Worm (Caenorhabditis elegans) whole organism, L2 larva: Measurements from ENCODE around the gene oac-55.
A peak's percentile ranks its signal among the peaks of the same experiment; 100 is the strongest.

Experiments
- C34F6.9 ChIP-seq: fragments of 150-350 bp; optimal IDR thresholded peaks from 2 replicates; lab custom pipeline; 2014; ENCODE audit warnings: missing biosample characterization, missing genetic modification characterization
- R02D3.7 ChIP-seq: fragments of 150-350 bp; optimal IDR thresholded peaks from 2 replicates; lab custom pipeline; 2014; ENCODE audit warnings: missing biosample characterization, missing genetic modification characterization
- Y55F3AM.14 ChIP-seq: fragments of 200-800 bp; sonication (Bioruptor generic); optimal IDR thresholded peaks from 2 replicates; lab custom pipeline; 2018; ENCODE audit warnings: mild to moderate bottlenecking, missing genetic modification characterization, missing compliant biosample characterization
- ZK546.5 ChIP-seq: sonication (generic microtip); optimal IDR thresholded peaks from 2 replicates; lab custom pipeline; 2017; ENCODE audit warnings: missing biosample characterization, missing genetic modification characterization
- alr-1 ChIP-seq: fragments of 150-350 bp; optimal IDR thresholded peaks from 2 replicates; lab custom pipeline; 2014; ENCODE audit warnings: missing biosample characterization, missing genetic modification characterization
- ama-1 ChIP-seq: fragments of 150-350 bp; optimal IDR thresholded peaks from 2 replicates; lab custom pipeline; 2018; ENCODE audit warnings: inconsistent platforms
- blmp-1 ChIP-seq: sonication (generic microtip); optimal IDR thresholded peaks from 2 replicates; lab custom pipeline; 2017; ENCODE audit warnings: missing genetic modification characterization, mild to moderate bottlenecking, missing compliant biosample characterization, antibody characterized with exemption, moderate library complexity; ENCODE audit not compliant: insufficient read depth
- egl-27 ChIP-seq: sonication (generic microtip); optimal IDR thresholded peaks from 3 replicates; lab custom pipeline; 2017; ENCODE audit warnings: missing biosample characterization, missing genetic modification reagents, missing genetic modification characterization
- elt-1 ChIP-seq: fragments of 150-350 bp; optimal IDR thresholded peaks from 2 replicates; lab custom pipeline; 2014; ENCODE audit warnings: missing biosample characterization, missing genetic modification characterization
- fos-1 ChIP-seq: fragments of 150-350 bp; optimal IDR thresholded peaks from 2 replicates; lab custom pipeline; 2014; ENCODE audit warnings: missing biosample characterization, missing genetic modification characterization
- gmeb-1 ChIP-seq: fragments of 150-350 bp; optimal IDR thresholded peaks from 2 replicates; lab custom pipeline; 2014; ENCODE audit warnings: missing biosample characterization, missing genetic modification characterization
- lin-11 ChIP-seq: fragments of 150-350 bp; sonication (generic microtip); optimal IDR thresholded peaks from 2 replicates; lab custom pipeline; 2014; ENCODE audit warnings: missing biosample characterization, missing genetic modification characterization, inconsistent platforms, mixed read lengths
- lsy-2 ChIP-seq, 2 experiments: fragments of 150-350 bp in 1 of 2; sonication (generic microtip) in 1 of 2; optimal IDR thresholded peaks; 2 replicates each; lab custom pipeline; 2014 to 2017; ENCODE audit warnings: missing biosample characterization in 2 of 2, missing genetic modification characterization in 2 of 2
- mab-5 ChIP-seq: fragments of 150-350 bp; optimal IDR thresholded peaks from 2 replicates; lab custom pipeline; 2014; ENCODE audit warnings: missing biosample characterization, missing genetic modification characterization
- mbf-1 ChIP-seq: sonication (generic microtip); optimal IDR thresholded peaks from 2 replicates; lab custom pipeline; 2017; ENCODE audit warnings: missing biosample characterization, missing genetic modification characterization
- nhr-11 ChIP-seq: fragments of 150-350 bp; optimal IDR thresholded peaks from 2 replicates; lab custom pipeline; 2014; ENCODE audit warnings: missing biosample characterization, missing genetic modification characterization
- nhr-129 ChIP-seq: fragments of 150-350 bp; optimal IDR thresholded peaks from 2 replicates; lab custom pipeline; 2014; ENCODE audit warnings: missing biosample characterization, missing genetic modification characterization
- nhr-237 ChIP-seq: fragments of 150-350 bp; optimal IDR thresholded peaks from 2 replicates; lab custom pipeline; 2014; ENCODE audit warnings: missing biosample characterization, missing genetic modification characterization
- nhr-25 ChIP-seq: fragments of 150-350 bp; sonication (generic microtip); optimal IDR thresholded peaks from 3 replicates; lab custom pipeline; 2014; ENCODE audit warnings: missing biosample characterization, missing genetic modification characterization
- nhr-6 ChIP-seq: fragments of 150-350 bp; optimal IDR thresholded peaks from 2 replicates; lab custom pipeline; 2014; ENCODE audit warnings: missing biosample characterization, missing genetic modification characterization
- nhr-77 ChIP-seq: fragments of 150-350 bp; optimal IDR thresholded peaks from 2 replicates; lab custom pipeline; 2014; ENCODE audit warnings: missing biosample characterization, missing genetic modification characterization
- sem-4 ChIP-seq: fragments of 150-350 bp; optimal IDR thresholded peaks from 2 replicates; lab custom pipeline; 2014; ENCODE audit warnings: missing biosample characterization, missing genetic modification reagents, missing genetic modification characterization
- sma-9 ChIP-seq, 2 experiments: fragments of 150-350 bp in 1 of 2; sonication (generic microtip) in 1 of 2; optimal IDR thresholded peaks; 2 replicates each; lab custom pipeline; 2014 to 2016; ENCODE audit warnings: missing genetic modification characterization in 2 of 2, mild to moderate bottlenecking in 1 of 2, missing biosample characterization in 1 of 2, missing compliant biosample characterization in 1 of 2, missing genetic modification reagents in 1 of 2, moderate library complexity in 1 of 2
- snpc-4 ChIP-seq: fragments of 150-350 bp; optimal IDR thresholded peaks from 2 replicates; lab custom pipeline; 2014; ENCODE audit warnings: missing biosample characterization, missing genetic modification characterization
- unc-39 ChIP-seq: fragments of 150-350 bp; optimal IDR thresholded peaks from 2 replicates; lab custom pipeline; 2014; ENCODE audit warnings: missing biosample characterization, missing genetic modification characterization
- unc-55 ChIP-seq: fragments of 150-350 bp; sonication (generic microtip); optimal IDR thresholded peaks from 3 replicates; lab custom pipeline; 2014; ENCODE audit warnings: missing biosample characterization, missing genetic modification reagents, missing genetic modification characterization
- unc-62 ChIP-seq: fragments of 150-350 bp; optimal IDR thresholded peaks from 2 replicates; lab custom pipeline; 2014; ENCODE audit warnings: missing biosample characterization, missing genetic modification reagents, missing genetic modification characterization
- zag-1 ChIP-seq: fragments of 150-350 bp; optimal IDR thresholded peaks from 2 replicates; lab custom pipeline; 2014; ENCODE audit warnings: missing biosample characterization, missing genetic modification characterization
- ztf-1 ChIP-seq: fragments of 200-800 bp; sonication (Bioruptor generic); conservative IDR thresholded peaks from 2 replicates; pipeline ENCODE4 v1.3.6; 2022; ENCODE audit warnings: missing genetic modification characterization, missing compliant biosample characterization
- ztf-11 ChIP-seq: sonication (generic microtip); optimal IDR thresholded peaks from 2 replicates; lab custom pipeline; 2017; ENCODE audit warnings: missing biosample characterization, missing genetic modification characterization

oac-55 gene

DNA sequence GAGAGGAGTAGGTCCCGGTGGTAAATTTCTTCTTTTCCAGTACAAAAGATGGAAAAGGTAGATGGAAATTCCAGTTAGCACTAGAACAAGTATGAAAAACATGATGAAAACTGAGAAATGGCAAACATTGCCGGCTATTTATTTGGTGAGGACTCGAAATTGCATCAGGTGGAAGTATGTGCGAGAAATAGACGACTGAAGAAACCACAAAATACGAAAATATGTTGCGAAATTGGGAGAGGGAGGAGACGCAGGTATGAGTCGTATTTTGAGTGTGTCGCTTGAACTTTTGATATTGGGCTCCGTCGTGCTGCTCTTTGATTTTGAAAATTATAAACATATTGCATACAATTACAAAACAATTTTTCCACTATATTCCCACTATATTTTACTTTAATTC lies 42.4 kb downstream of the oac-55 start, which contains the start of gene cyp-33C8:
cyp-33C8 (minus strand) TSS at position 200 of the 400 bp plus-strand sequence.
- peak; percentile 71 for TF ChIP-seq sma-9 (GFP tag; optimal IDR thresholded peaks at IDR 0.05; lab: Kevin White, UChicago)
- no peak for TF ChIP-seq sma-9 (tag; optimal IDR thresholded peaks at IDR 0.05; lab: Kevin White, UChicago)
- no peak for TF ChIP-seq ztf-1 (GFP tag; lab: Robert Waterston, UW)
- TF ChIP-seq unc-55 (GFP tag; lab: Kevin White, UChicago), result peak; percentile 52
- no peak for TF ChIP-seq mab-5 (tag; lab: Kevin White, UChicago)
- TF ChIP-seq fos-1, result peak; percentile 51
- TF ChIP-seq nhr-129 (tag; lab: Kevin White, UChicago), result peak; percentile 95
- peak; percentile 49 for TF ChIP-seq C34F6.9 (tag; lab: Kevin White, UChicago)
- no peak for TF ChIP-seq nhr-237 (tag; lab: Kevin White, UChicago)

DNA sequence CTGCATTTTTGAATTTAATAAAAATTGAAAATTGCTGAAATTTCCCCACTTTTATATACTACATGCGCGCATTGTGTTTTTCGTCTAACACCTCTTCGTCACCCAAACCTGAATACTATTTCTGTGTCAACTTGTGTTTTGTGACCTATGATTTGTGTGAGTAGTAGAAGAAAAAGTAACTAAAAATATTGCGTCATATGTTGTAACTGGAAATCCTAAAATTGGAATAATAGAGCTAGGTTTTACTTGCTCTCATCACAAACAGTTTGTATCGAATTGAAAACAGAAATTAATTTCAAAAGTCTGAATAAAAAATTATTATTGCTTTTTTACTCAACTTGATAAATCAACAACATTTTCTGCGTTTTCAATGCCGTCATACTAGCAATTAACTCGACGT lies 44.6 kb downstream of the oac-55 start, which contains the start of gene R08F11.4:
R08F11.4 (minus strand) TSS at position 29 of the 400 bp plus-strand sequence.
- TF ChIP-seq nhr-129 (tag; lab: Kevin White, UChicago) (peak; percentile 98), fos-1 (peak; percentile 5), egl-27 (tag; lab: Kevin White, UChicago) (no peak)

- TF ChIP-seq lin-11 (no peak), sma-9 (GFP tag; optimal IDR thresholded peaks at IDR 0.05; lab: Kevin White, UChicago) (no peak), sma-9 (tag; optimal IDR thresholded peaks at IDR 0.05; lab: Kevin White, UChicago) (no peak), zag-1 (tag; lab: Kevin White, UChicago) (no peak), nhr-129 (tag; lab: Kevin White, UChicago) (no peak), gmeb-1 (no peak), lsy-2 (tag; optimal IDR thresholded peaks at IDR 0.05; lab: Kevin White, UChicago) (no peak), ztf-1 (GFP tag; lab: Robert Waterston, UW) (no peak)
Measured at ce11 chrV:3805961-3806360, 45.0 kb downstream of the oac-55 start, which contains the start of gene srw-7. srw-7 (plus strand) TSS chrV:3806261.

DNA sequence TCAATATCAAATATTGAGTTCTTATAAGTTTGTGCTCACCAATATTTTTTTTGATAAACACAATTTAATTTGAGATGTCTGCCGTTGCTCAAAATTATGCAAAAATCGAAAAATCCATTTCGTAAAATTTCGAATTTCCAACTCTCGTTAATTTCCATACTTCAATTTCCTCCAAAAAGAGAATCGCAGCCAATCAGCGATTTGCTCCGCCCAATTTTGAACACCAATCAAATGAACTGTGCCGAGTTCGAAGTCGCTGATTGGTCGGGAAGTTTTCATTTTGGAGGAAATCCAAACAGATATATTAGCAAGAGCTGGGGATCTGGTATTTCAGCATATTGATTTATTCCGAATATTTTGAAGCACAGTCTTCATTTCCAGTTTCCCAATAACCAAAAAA lies 46.9 kb downstream of the oac-55 start:
- TF ChIP-seq sem-4 (tag; lab: Kevin White, UChicago) (no peak), lsy-2 (tag; optimal IDR thresholded peaks at IDR 0.05; lab: Kevin White, UChicago) (no peak), nhr-237 (tag; lab: Kevin White, UChicago) (no peak), lin-11 (no peak), ama-1 (lab: Kevin White, UChicago) (no peak), unc-39 (tag; lab: Kevin White, UChicago) (no peak), egl-27 (tag; lab: Kevin White, UChicago) (no peak), R02D3.7 (tag; lab: Kevin White, UChicago) (no peak), nhr-6 (no peak), alr-1 (tag; lab: Kevin White, UChicago) (no peak), fos-1 (no peak)

DNA sequence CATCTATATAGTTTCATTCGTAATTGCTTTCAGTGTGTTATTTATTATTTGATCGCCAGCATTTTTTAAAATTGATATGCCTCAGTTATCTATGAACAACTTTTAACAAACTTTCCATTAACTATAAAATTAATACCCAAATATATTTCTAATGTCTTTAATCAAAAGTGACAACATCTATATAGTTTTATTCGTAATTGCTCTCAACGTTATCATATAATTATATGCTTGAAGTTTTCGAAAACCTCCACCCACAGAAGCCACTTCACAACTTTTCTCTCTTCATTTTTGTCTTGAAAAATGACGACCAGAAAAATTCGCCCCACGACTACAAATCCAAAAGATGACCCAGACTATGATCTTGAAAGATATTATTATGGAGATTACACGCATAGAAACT lies 47.4 kb downstream of the oac-55 start, which contains the start of gene srw-6:
srw-6 (plus strand) TSS at position 301 of the 400 bp plus-strand sequence.
- TF ChIP-seq snpc-4 (tag; lab: Kevin White, UChicago) (no peak), R02D3.7 (tag; lab: Kevin White, UChicago) (no peak), Y55F3AM.14 (GFP tag; lab: Kevin White, UChicago) (no peak), elt-1 (tag; lab: Kevin White, UChicago) (no peak), lsy-2 (tag; optimal IDR thresholded peaks at IDR 0.05; lab: Kevin White, UChicago) (no peak), nhr-11 (tag; lab: Kevin White, UChicago) (no peak), nhr-237 (tag; lab: Kevin White, UChicago) (no peak), nhr-6 (no peak), gmeb-1 (no peak), unc-62 (no peak), mbf-1 (tag; lab: Kevin White, UChicago) (no peak), C34F6.9 (tag; lab: Kevin White, UChicago) (no peak), fos-1 (no peak), nhr-25 (tag; lab: Kevin White, UChicago) (no peak), ztf-11 (tag; lab: Kevin White, UChicago) (no peak), ZK546.5 (tag; lab: Kevin White, UChicago) (no peak), blmp-1 (tag; lab: Kevin White, UChicago) (no peak), nhr-77 (tag; lab: Kevin White, UChicago) (no peak), egl-27 (tag; lab: Kevin White, UChicago) (no peak), sma-9 (GFP tag; optimal IDR thresholded peaks at IDR 0.05; lab: Kevin White, UChicago) (no peak), sma-9 (tag; optimal IDR thresholded peaks at IDR 0.05; lab: Kevin White, UChicago) (no peak)
